Fruit fly (Drosophila melanogaster): Measurements from ENCODE around the gene CG43093.

dm6 chr3R:22807132-22807531, 37.0 kb upstream of the CG43093 start:
- TF ChIP-seq CTCF (optimal IDR thresholded peaks at IDR 0.05) (no peak), CG8478 (optimal IDR thresholded peaks at IDR 0.05) (no peak)

Data from S2 (cell line).